Worm (Caenorhabditis elegans): ENCODE data around the gene nhr-108.

Gene nhr-108

DNA sequence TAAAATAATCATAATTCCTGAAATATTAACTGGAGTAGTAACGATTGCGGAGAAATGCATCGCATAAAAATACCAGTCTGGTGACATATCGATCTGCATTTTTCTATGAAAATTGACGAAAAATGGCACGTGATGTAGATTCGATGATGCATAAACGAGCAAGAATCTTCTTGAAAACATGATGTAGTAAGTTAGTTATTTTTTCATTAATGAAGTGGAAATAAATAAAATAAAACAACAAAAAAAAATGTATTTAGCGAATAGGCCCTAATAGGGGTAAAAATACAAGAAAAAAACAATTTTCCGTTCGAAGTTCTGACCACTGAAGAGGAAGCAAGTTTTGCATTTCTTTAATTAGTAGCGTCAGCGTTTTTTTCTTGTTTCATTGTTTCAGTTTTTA, 40.8 kb upstream of the nhr-108 start, which contains the start of gene sri-2:
Gene sri-2 (minus strand): TSS at position 101 of the 400 bp plus-strand sequence.
- TF ChIP-seq aha-1 (tag) (peak; percentile 21), duxl-1 (tag; optimal IDR thresholded peaks at IDR 0.05; ENCODE audit: poor library complexity) (no peak), mxl-3 (GFP tag; optimal IDR thresholded peaks at IDR 0.05) (no peak), saeg-2 (GFP tag; IDR thresholded peaks at IDR 0.05) (no peak), zip-2 (tag; optimal IDR thresholded peaks at IDR 0.05) (no peak)

DNA sequence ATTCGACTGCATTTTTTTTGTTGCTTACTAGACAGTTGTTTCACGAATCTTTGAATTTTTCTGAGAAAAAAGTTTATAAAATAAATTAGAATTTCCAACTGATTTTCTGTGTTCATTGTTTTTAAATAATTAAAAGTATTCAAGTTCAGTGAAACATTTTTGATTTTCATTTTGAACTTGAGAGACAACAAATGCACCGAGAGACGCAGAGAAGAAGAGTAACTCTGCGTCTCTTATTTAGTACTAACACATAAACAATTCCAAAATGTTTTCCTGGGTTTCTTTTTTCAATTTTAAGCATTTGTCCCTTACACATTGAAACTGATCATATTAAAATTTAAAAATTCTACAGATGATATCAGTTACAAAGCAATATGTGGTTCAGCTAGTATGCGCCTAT, 35.2 kb upstream of the nhr-108 start:
- no peak for TF ChIP-seq Y75B8A.6 (GFP tag; IDR thresholded peaks at IDR 0.05)
- peak; percentile 26 for TF ChIP-seq nhr-48 (tag; optimal IDR thresholded peaks at IDR 0.05)

DNA sequence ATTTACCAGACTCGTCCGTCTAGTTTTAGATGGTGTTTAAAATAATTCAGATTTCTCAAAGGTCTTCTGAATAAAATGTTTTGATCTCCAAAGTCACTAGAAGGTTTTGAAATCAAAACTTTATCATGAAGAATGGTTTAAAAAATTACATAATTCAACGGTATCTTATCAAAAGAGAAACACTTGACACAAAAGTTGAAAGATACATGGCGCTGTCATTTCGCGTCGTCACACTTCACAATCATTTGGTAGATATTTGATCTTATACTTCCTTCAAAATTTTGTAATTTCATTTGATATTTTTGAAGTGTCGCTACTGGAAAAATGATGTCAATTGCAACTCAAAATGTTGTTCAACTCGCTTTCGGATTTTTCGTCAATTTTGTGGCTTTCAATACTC, 32.8 kb upstream of the nhr-108 start, which contains the start of gene F36G9.3:
Gene F36G9.3 (plus strand): TSS at position 301 of the 400 bp plus-strand sequence.
- TF ChIP-seq nhr-111 (GFP tag; optimal IDR thresholded peaks at IDR 0.05) (no peak), lsy-2 (tag; optimal IDR thresholded peaks at IDR 0.05) (no peak), lin-13 (GFP tag; optimal IDR thresholded peaks at IDR 0.05) (no peak), nhr-237 (tag; optimal IDR thresholded peaks at IDR 0.05) (no peak), daf-8 (GFP tag; IDR thresholded peaks at IDR 0.05) (no peak), mxl-2 (GFP tag; conservative IDR thresholded peaks at IDR 0.05) (no peak), F26F4.8 (GFP tag; conservative IDR thresholded peaks at IDR 0.05) (no peak), snpc-1.2 (GFP tag; IDR thresholded peaks at IDR 0.05) (no peak), duxl-1 (tag; optimal IDR thresholded peaks at IDR 0.05; ENCODE audit: poor library complexity) (no peak), aly-2 (tag; optimal IDR thresholded peaks at IDR 0.05) (no peak), tag-97 (GFP tag; IDR thresholded peaks at IDR 0.05) (no peak), ceh-62 (tag; optimal IDR thresholded peaks at IDR 0.05) (no peak), ztf-7 (tag; optimal IDR thresholded peaks at IDR 0.05) (no peak), ZK337.2 (GFP tag; IDR thresholded peaks at IDR 0.05) (no peak), ctbp-1 (GFP tag; IDR thresholded peaks at IDR 0.05) (no peak), lir-3 (tag; optimal IDR thresholded peaks at IDR 0.05) (no peak), hmg-1.1 (GFP tag; IDR thresholded peaks at IDR 0.05) (no peak)

DNA sequence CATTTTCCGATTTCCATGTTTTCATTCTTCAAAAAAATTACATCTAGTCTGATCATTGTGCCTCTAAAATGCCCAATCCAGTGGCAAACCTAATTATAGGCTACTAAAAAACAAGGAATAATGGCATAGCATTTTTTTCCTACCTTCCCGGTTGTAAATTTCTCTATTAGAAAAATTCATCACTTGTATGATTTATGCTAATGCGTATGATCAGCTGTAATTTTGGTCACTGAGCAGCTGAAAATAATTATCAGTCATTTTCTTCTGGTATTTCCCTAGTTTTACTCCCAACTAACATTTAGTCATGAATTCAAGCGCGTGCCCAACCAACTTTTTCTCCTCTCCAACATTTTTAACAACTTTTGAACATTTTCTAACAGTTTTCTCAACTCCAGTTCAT, 31.2 kb upstream of the nhr-108 start, which contains the start of gene srh-186:
Gene srh-186 (plus strand): TSS at position 301 of the 400 bp plus-strand sequence.
- TF ChIP-seq mdt-29 (GFP tag; IDR thresholded peaks at IDR 0.05) = no peak
- no peak for TF ChIP-seq lin-13 (GFP tag; optimal IDR thresholded peaks at IDR 0.05)
- no peak for TF ChIP-seq zip-2 (tag; optimal IDR thresholded peaks at IDR 0.05)
- no peak for TF ChIP-seq skn-1 (tag; optimal IDR thresholded peaks at IDR 0.05)
- TF ChIP-seq aha-1 (tag) = peak; percentile 29
- no peak for TF ChIP-seq F10B5.3 (tag; optimal IDR thresholded peaks at IDR 0.05)

DNA sequence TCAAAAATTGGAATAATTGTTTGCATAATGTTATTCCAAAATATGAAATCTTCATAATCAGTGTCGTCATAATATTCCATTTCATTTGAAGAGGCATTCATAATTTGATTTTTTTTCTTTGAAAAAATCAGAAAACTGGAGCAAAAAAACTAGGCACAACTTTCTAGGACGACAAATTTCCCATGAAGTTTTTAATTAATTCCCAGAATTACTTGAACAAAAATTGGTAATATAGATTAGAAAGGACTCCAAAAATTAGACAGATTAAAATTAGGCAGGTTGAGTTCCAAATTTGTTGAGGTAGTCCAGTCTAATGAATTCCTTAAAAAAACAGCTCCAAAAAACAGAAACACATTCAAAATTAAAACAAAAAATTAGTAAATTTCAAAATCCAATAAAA, 30.7 kb upstream of the nhr-108 start, which contains the start of gene srw-57:
Gene srw-57 (minus strand): TSS at position 101 of the 400 bp plus-strand sequence.
- TF ChIP-seq php-3 (GFP tag; IDR thresholded peaks at IDR 0.05) = no peak
- TF ChIP-seq tra-1 (GFP tag; IDR thresholded peaks at IDR 0.05) = no peak
- no peak for TF ChIP-seq ZK546.5 (tag; optimal IDR thresholded peaks at IDR 0.05)
- TF ChIP-seq nhr-28 (tag; optimal IDR thresholded peaks at IDR 0.05) = no peak
- no peak for TF ChIP-seq lin-13 (GFP tag; optimal IDR thresholded peaks at IDR 0.05)
- TF ChIP-seq nhr-42 (GFP tag; IDR thresholded peaks at IDR 0.05) = no peak
- no peak for TF ChIP-seq zfp-2 (tag; optimal IDR thresholded peaks at IDR 0.05)
- no peak for TF ChIP-seq hlh-30 (tag; optimal IDR thresholded peaks at IDR 0.05; ENCODE audit: insufficient read depth)
- no peak for TF ChIP-seq dve-1 (tag; optimal IDR thresholded peaks at IDR 0.05; ENCODE audit: insufficient read depth)
- no peak for TF ChIP-seq F44E2.7 (GFP tag; IDR thresholded peaks at IDR 0.05)
- no peak for TF ChIP-seq ZK337.2 (GFP tag; IDR thresholded peaks at IDR 0.05)
- TF ChIP-seq lir-3 (tag; optimal IDR thresholded peaks at IDR 0.05) = no peak
- TF ChIP-seq Y5F2A.4 (GFP tag; optimal IDR thresholded peaks at IDR 0.05) = no peak

Measured in whole organism, L4 larva.